Worm (Caenorhabditis elegans): Measurements from ENCODE around the gene C36B7.2.

C36B7.2 gene

DNA sequence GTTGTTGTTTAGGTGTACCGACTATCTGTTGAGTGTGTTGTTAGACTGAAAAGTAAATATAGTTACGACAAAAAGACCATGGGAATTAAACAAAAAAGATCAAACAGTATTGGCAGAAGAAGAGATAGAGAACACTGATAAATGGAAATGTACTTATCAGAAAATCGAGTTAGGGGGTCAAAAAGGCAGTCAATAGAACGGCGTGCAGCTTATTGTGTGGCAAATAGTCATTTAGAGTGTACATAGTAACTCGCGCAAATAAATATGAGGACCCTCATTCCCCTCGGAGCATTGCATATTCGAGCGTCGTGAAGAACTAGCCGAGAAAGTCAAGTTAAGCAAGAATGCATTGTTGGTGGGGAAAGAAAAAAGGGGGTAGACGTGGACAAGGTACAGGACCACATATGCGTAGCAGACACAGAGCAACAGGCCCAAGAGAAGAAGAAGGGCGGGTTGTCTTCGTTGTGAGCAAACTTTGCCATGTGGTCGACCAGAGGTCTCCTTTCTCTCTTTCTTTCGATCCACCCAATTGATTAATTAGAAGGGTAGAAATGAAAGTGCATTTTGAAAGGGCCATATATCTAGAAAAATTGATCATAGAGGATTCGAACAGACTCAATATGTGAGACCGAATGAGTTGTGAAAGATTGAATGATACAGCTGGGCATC lies 45.1 kb downstream of the C36B7.2 start, which contains the start of gene lam-2:
Gene lam-2, minus strand, starts transcription at position 51 of the 669 bp plus-strand sequence.
- TF ChIP-seq ztf-6 (GFP tag; IDR thresholded peaks at IDR 0.05) = no peak
- no peak for TF ChIP-seq hsf-1 (GFP tag; IDR thresholded peaks at IDR 0.05)
- no peak for TF ChIP-seq snpc-4 (GFP tag; optimal IDR thresholded peaks at IDR 0.05)
- no peak for TF ChIP-seq snpc-4 (tag; optimal IDR thresholded peaks at IDR 0.05)
- no peak for TF ChIP-seq attf-5 (GFP tag; optimal IDR thresholded peaks at IDR 0.05)
- TF ChIP-seq Y56A3A.18 (GFP tag; IDR thresholded peaks at IDR 0.05) = no peak
- no peak for TF ChIP-seq B0261.1 (tag; optimal IDR thresholded peaks at IDR 0.05)
- no peak for TF ChIP-seq hmg-1.2 (GFP tag; IDR thresholded peaks at IDR 0.05)
- no peak for TF ChIP-seq atf-7 (tag; optimal IDR thresholded peaks at IDR 0.05)
- no peak for TF ChIP-seq hrde-1 (tag; optimal IDR thresholded peaks at IDR 0.05; ENCODE audit: borderline replicate concordance)
- TF ChIP-seq nfya-1 (tag; optimal IDR thresholded peaks at IDR 0.05; ENCODE audit: borderline replicate concordance, insufficient read depth) = no peak
- no peak for TF ChIP-seq ceh-79 (tag; optimal IDR thresholded peaks at IDR 0.05)

DNA sequence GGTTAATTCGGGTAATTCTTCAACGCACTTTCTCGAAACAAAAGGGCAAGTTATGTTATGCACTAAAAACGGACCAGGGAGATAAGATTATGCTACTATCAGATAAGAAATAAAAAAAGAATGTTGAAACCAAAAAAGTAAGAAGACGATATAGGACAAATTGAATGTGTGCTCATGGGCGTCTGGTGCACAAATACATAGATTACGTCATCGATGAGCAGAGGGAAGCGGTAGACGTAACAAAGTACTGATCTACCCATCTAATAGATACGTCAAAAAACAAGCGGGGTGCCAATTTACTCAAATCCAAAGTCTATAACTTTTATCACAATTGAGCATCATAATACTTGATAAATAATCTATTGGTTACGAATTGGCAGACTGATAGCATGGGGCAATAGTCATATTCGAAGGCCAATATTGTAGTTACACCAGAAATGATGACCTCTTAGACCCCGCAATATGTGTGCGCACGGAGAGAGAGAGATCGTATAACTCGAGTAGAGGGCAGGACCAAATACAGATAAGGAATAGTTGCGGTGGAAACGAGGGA lies 45.8 kb downstream of the C36B7.2 start:
- TF ChIP-seq let-607 (tag; optimal IDR thresholded peaks at IDR 0.05) = no peak
- no peak for TF ChIP-seq hrde-1 (tag; optimal IDR thresholded peaks at IDR 0.05; ENCODE audit: borderline replicate concordance)
- TF ChIP-seq cebp-2 (GFP tag; IDR thresholded peaks at IDR 0.05) = no peak
- no peak for TF ChIP-seq hsf-1 (GFP tag; IDR thresholded peaks at IDR 0.05)
- no peak for TF ChIP-seq F22D6.2 (tag; optimal IDR thresholded peaks at IDR 0.05)
- no peak for TF ChIP-seq F33H1.4 (GFP tag; IDR thresholded peaks at IDR 0.05)
- TF ChIP-seq mcd-1 (GFP tag; IDR thresholded peaks at IDR 0.05) = no peak
- TF ChIP-seq hlh-12 (tag; optimal IDR thresholded peaks at IDR 0.05) = no peak
- no peak for TF ChIP-seq nfya-2 (GFP tag; IDR thresholded peaks at IDR 0.05)
- TF ChIP-seq C06A6.2 (GFP tag; conservative IDR thresholded peaks at IDR 0.05) = no peak
- no peak for TF ChIP-seq F57A8.1 (GFP tag; optimal IDR thresholded peaks at IDR 0.05)
- TF ChIP-seq lsy-27 (tag; optimal IDR thresholded peaks at IDR 0.05; ENCODE audit: borderline replicate concordance, insufficient read depth) = no peak
- TF ChIP-seq ztf-3 (GFP tag; optimal IDR thresholded peaks at IDR 0.05) = no peak
- TF ChIP-seq rec-8 (tag; optimal IDR thresholded peaks at IDR 0.05) = no peak
- no peak for TF ChIP-seq lin-26 (GFP tag; IDR thresholded peaks at IDR 0.05)
- no peak for TF ChIP-seq attf-3 (GFP tag; conservative IDR thresholded peaks at IDR 0.05)
- TF ChIP-seq mxl-1 (tag; optimal IDR thresholded peaks at IDR 0.05) = no peak
- no peak for TF ChIP-seq B0336.3 (GFP tag; IDR thresholded peaks at IDR 0.05)
- TF ChIP-seq F23B12.7 (tag; optimal IDR thresholded peaks at IDR 0.05; ENCODE audit: insufficient read depth) = no peak
- no peak for TF ChIP-seq bed-2 (GFP tag; IDR thresholded peaks at IDR 0.05)

DNA sequence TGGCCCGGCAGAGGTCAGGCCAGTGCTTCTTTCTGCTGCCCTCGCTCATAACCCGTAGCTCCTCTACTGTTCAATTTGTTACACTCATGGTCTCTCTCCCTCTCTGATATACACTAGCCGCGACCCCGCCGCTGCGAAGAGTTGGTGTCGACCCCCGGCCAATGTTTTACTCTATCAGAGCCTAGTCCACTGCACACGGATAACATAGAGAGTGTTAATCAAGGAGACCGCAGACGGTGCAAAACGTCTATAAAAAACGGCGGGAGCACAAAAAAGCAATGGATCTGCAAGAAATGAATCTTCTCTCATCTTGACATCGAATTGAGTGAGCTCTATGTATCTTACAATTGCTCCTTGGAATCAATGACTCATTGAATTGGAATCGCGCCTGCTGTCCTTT lies 47.3 kb downstream of the C36B7.2 start:
- TF ChIP-seq xnd-1 (tag; optimal IDR thresholded peaks at IDR 0.05) (no peak), egrh-3 (GFP tag; IDR thresholded peaks at IDR 0.05) (no peak), unc-130 (GFP tag; optimal IDR thresholded peaks at IDR 0.05) (no peak), tbp1 (GFP tag; optimal IDR thresholded peaks at IDR 0.05) (no peak), F57C9.4 (tag; optimal IDR thresholded peaks at IDR 0.05) (no peak)

Measured in whole organism, young adult.